Fruit fly (Drosophila melanogaster) whole organism, embryonic: Measurements from ENCODE around the gene Ir94h.

Source experiments
- Abd-B ChIP-seq: fragments of 200-800 bp; sonication (Bioruptor generic); optimal IDR thresholded peaks from 2 replicates; lab custom pipeline; 2018; ENCODE audit warnings: missing biosample characterization, mild to moderate bottlenecking, missing genetic modification characterization, moderate library complexity
- Aef1 ChIP-seq: fragments of 200-800 bp; sonication (Bioruptor generic); IDR thresholded peaks from 3 replicates; pipeline ENCODE4 v1.3.6; 2022; ENCODE audit warnings: missing biosample characterization, missing genetic modification characterization
- Asciz ChIP-seq: fragments of 200-800 bp; sonication (Bioruptor generic); optimal IDR thresholded peaks from 2 replicates; lab custom pipeline; 2017; ENCODE audit warnings: missing biosample characterization, mild to moderate bottlenecking, missing genetic modification characterization, missing genetic modification reagents
- B-H2 ChIP-seq: fragments of 200-800 bp; sonication (Bioruptor generic); optimal IDR thresholded peaks from 2 replicates; lab custom pipeline; 2018; ENCODE audit warnings: missing biosample characterization, mild to moderate bottlenecking, missing genetic modification characterization
- CG10209 ChIP-seq: fragments of 200-800 bp; sonication (Bioruptor generic); optimal IDR thresholded peaks from 3 replicates; lab custom pipeline; 2017; ENCODE audit warnings: missing biosample characterization, mild to moderate bottlenecking, missing genetic modification characterization, missing genetic modification reagents
- CG10543 ChIP-seq: fragments of 200-800 bp; sonication (Bioruptor generic); optimal IDR thresholded peaks from 3 replicates; lab custom pipeline; 2017; ENCODE audit warnings: missing biosample characterization, mild to moderate bottlenecking, missing genetic modification characterization, moderate library complexity
- CG12391 ChIP-seq: fragments of 200-800 bp; sonication (Bioruptor generic); optimal IDR thresholded peaks from 3 replicates; lab custom pipeline; 2018; ENCODE audit warnings: missing biosample characterization, mild to moderate bottlenecking, missing genetic modification characterization, moderate library complexity
- CG12744 ChIP-seq: fragments of 200-800 bp; sonication (Bioruptor generic); optimal IDR thresholded peaks from 2 replicates; lab custom pipeline; 2016; ENCODE audit warnings: missing biosample characterization, missing genetic modification characterization
- CG13296 ChIP-seq: fragments of 200-800 bp; sonication (Bioruptor generic); optimal IDR thresholded peaks from 3 replicates; lab custom pipeline; 2018; ENCODE audit warnings: missing biosample characterization, mild to moderate bottlenecking, missing genetic modification characterization
- CG17802 ChIP-seq: fragments of 200-800 bp; sonication (Bioruptor generic); optimal IDR thresholded peaks from 2 replicates; lab custom pipeline; 2018; ENCODE audit warnings: missing biosample characterization, mild to moderate bottlenecking, missing genetic modification characterization, moderate library complexity
- CG18476 ChIP-seq: fragments of 200-800 bp; sonication (Bioruptor generic); optimal IDR thresholded peaks from 2 replicates; lab custom pipeline; 2016; ENCODE audit warnings: missing biosample characterization, mild to moderate bottlenecking, missing genetic modification characterization
- CG3407 ChIP-seq: fragments of 200-800 bp; sonication (Bioruptor generic); optimal IDR thresholded peaks from 2 replicates; lab custom pipeline; 2018; ENCODE audit warnings: missing biosample characterization, mild to moderate bottlenecking, missing genetic modification characterization
- CG34376 ChIP-seq: fragments of 200-800 bp; sonication (Bioruptor generic); optimal IDR thresholded peaks from 2 replicates; lab custom pipeline; 2018; ENCODE audit warnings: missing biosample characterization, mild to moderate bottlenecking, missing genetic modification characterization
- CG3838 ChIP-seq: fragments of 200-800 bp; sonication (Bioruptor generic); optimal IDR thresholded peaks from 3 replicates; lab custom pipeline; 2016; ENCODE audit warnings: missing biosample characterization, missing genetic modification characterization
- CG42726 ChIP-seq: fragments of 200-800 bp; sonication (Bioruptor generic); IDR thresholded peaks from 2 replicates; pipeline ENCODE4 v1.3.6; 2022; ENCODE audit warnings: missing biosample characterization, missing genetic modification characterization; ENCODE audit not compliant: partially characterized antibody
- CG9932 ChIP-seq: fragments of 200-800 bp; sonication (Bioruptor generic); IDR thresholded peaks from 2 replicates; pipeline ENCODE4 v1.3.6; 2022; ENCODE audit warnings: missing biosample characterization, missing genetic modification characterization
- Dad ChIP-seq: fragments of 200-800 bp; sonication (Bioruptor generic); optimal IDR thresholded peaks from 3 replicates; lab custom pipeline; 2016; ENCODE audit warnings: missing biosample characterization, missing genetic modification characterization
- Dfd ChIP-seq, 2 experiments: fragments of >200 bp; optimal IDR thresholded peaks; 2 replicates each; lab custom pipeline; 2017; ENCODE audit warnings: missing biosample characterization in 2 of 2, missing genetic modification characterization in 2 of 2
- Gug ChIP-seq: fragments of 200-800 bp; sonication (Bioruptor generic); IDR thresholded peaks from 4 replicates; pipeline ENCODE4 v1.3.6; 2022; ENCODE audit warnings: missing biosample characterization, missing genetic modification characterization
- H2.0 ChIP-seq: fragments of 200-800 bp; sonication (Bioruptor generic); IDR thresholded peaks from 2 replicates; pipeline ENCODE4 v1.3.6; 2022; ENCODE audit warnings: missing biosample characterization, missing genetic modification characterization
- HmgZ ChIP-seq: fragments of 200-800 bp; sonication (Bioruptor generic); optimal IDR thresholded peaks from 2 replicates; lab custom pipeline; 2018; ENCODE audit warnings: missing biosample characterization, mild to moderate bottlenecking, missing genetic modification characterization
- MTF-1 ChIP-seq: fragments of 200-800 bp; sonication (Bioruptor generic); optimal IDR thresholded peaks from 2 replicates; lab custom pipeline; 2018; ENCODE audit warnings: missing biosample characterization, mild to moderate bottlenecking, missing genetic modification characterization, borderline replicate concordance
- Med ChIP-seq: fragments of 200-800 bp; sonication (Bioruptor generic); peaks from one replicate; lab custom pipeline; 2016; ENCODE audit warnings: missing biosample characterization, missing genetic modification characterization, mild to moderate bottlenecking, inconsistent platforms, moderate library complexity
- NC2β ChIP-seq: fragments of 200-800 bp; sonication (Bioruptor generic); optimal IDR thresholded peaks from 2 replicates; lab custom pipeline; 2016; ENCODE audit warnings: missing biosample characterization, missing genetic modification characterization
- Nf-YA ChIP-seq: fragments of 200-800 bp; sonication (Bioruptor generic); IDR thresholded peaks from 2 replicates; pipeline ENCODE4 v1.3.6; 2022; ENCODE audit warnings: missing biosample characterization, missing genetic modification characterization
- Opbp ChIP-seq: fragments of 200-800 bp; sonication (Bioruptor generic); IDR thresholded peaks from 3 replicates; pipeline ENCODE4 v1.3.6; 2022; ENCODE audit warnings: missing biosample characterization, missing genetic modification characterization; ENCODE audit not compliant: partially characterized antibody
- Ssrp ChIP-seq: fragments of 200-800 bp; sonication (Bioruptor generic); optimal IDR thresholded peaks from 2 replicates; lab custom pipeline; 2018; ENCODE audit warnings: missing biosample characterization, mild to moderate bottlenecking, missing genetic modification characterization, moderate library complexity
- ap ChIP-seq: fragments of 200-800 bp; sonication (Bioruptor generic); IDR thresholded peaks from 2 replicates; pipeline ENCODE4 v1.3.6; 2022; ENCODE audit warnings: missing biosample characterization, missing genetic modification characterization
- ase ChIP-seq: fragments of 200-800 bp; sonication (Bioruptor generic); IDR thresholded peaks from 3 replicates; pipeline ENCODE4 v1.3.6; 2022; ENCODE audit warnings: missing biosample characterization, missing genetic modification characterization
- ash1 ChIP-seq: fragments of 200-800 bp; sonication (Bioruptor generic); optimal IDR thresholded peaks from 2 replicates; lab custom pipeline; 2018; ENCODE audit warnings: missing biosample characterization, mild to moderate bottlenecking, missing genetic modification characterization
- caup ChIP-seq: fragments of 200-800 bp; sonication (Bioruptor generic); optimal IDR thresholded peaks from 3 replicates; lab custom pipeline; 2017; ENCODE audit warnings: missing biosample characterization, mild to moderate bottlenecking, missing genetic modification characterization, moderate library complexity; ENCODE audit not compliant: severe bottlenecking
- da ChIP-seq: fragments of 200-800 bp; sonication (Bioruptor generic); optimal IDR thresholded peaks from 2 replicates; lab custom pipeline; 2016; ENCODE audit warnings: missing biosample characterization, missing genetic modification characterization
- exex ChIP-seq: fragments of 200-800 bp; sonication (Bioruptor generic); optimal IDR thresholded peaks from 4 replicates; lab custom pipeline; 2018; ENCODE audit warnings: missing biosample characterization, mild to moderate bottlenecking, missing genetic modification characterization, moderate library complexity
- gfzf ChIP-seq: fragments of 200-800 bp; sonication (Bioruptor generic); optimal IDR thresholded peaks from 2 replicates; lab custom pipeline; 2016; ENCODE audit warnings: missing biosample characterization, mild to moderate bottlenecking, missing genetic modification characterization, moderate library complexity
- grau ChIP-seq: fragments of 200-800 bp; optimal IDR thresholded peaks from 3 replicates; lab custom pipeline; 2019; ENCODE audit warnings: missing biosample characterization, mild to moderate bottlenecking, missing genetic modification characterization, moderate library complexity
- hbn ChIP-seq: fragments of 200-800 bp; sonication (Bioruptor generic); IDR thresholded peaks from 2 replicates; pipeline ENCODE4 v1.3.6; 2022; ENCODE audit warnings: missing biosample characterization, missing genetic modification characterization; ENCODE audit not compliant: partially characterized antibody
- hth ChIP-seq: fragments of >200 bp; optimal IDR thresholded peaks from 2 replicates; lab custom pipeline; 2017; ENCODE audit warnings: inconsistent platforms
- kni ChIP-seq: fragments of 200-800 bp; sonication (Bioruptor generic); optimal IDR thresholded peaks from 3 replicates; lab custom pipeline; 2017; ENCODE audit warnings: mild to moderate bottlenecking, missing biosample characterization, missing genetic modification reagents, missing genetic modification characterization
- mirr ChIP-seq: fragments of 200-800 bp; sonication (Bioruptor generic); optimal IDR thresholded peaks from 3 replicates; lab custom pipeline; 2018; ENCODE audit warnings: missing biosample characterization, mild to moderate bottlenecking, missing genetic modification characterization
- pan ChIP-seq, 4 experiments: fragments of >200 bp in 3 of 4; fragments of 200-800 bp in 1 of 4; sonication (Bioruptor generic) in 1 of 4; optimal IDR thresholded peaks in 3 of 4; IDR thresholded peaks in 1 of 4; 2 replicates each; pipeline versions ENCODE4 v1.3.6 to Lab custom; 2017 to 2022; ENCODE audit warnings: missing biosample characterization in 2 of 4, missing genetic modification characterization in 2 of 4, mixed read lengths in 1 of 4
- pros ChIP-seq: fragments of 200-800 bp; sonication (Bioruptor generic); optimal IDR thresholded peaks from 3 replicates; lab custom pipeline; 2019; ENCODE audit warnings: missing biosample characterization, mild to moderate bottlenecking, missing genetic modification characterization, moderate library complexity
- salm ChIP-seq: fragments of 200-800 bp; sonication (Bioruptor generic); optimal IDR thresholded peaks from 2 replicates; lab custom pipeline; 2018; ENCODE audit warnings: missing biosample characterization, mild to moderate bottlenecking, missing genetic modification characterization
- schlank ChIP-seq: fragments of 200-800 bp; sonication (Bioruptor generic); optimal IDR thresholded peaks from 2 replicates; lab custom pipeline; 2018; ENCODE audit warnings: missing biosample characterization, mild to moderate bottlenecking, missing genetic modification characterization
- scrt ChIP-seq: fragments of 200-800 bp; sonication (Bioruptor generic); optimal IDR thresholded peaks from 2 replicates; lab custom pipeline; 2018; ENCODE audit warnings: missing biosample characterization, mild to moderate bottlenecking, missing genetic modification characterization, moderate library complexity
- sd ChIP-seq: fragments of 200-800 bp; sonication (Bioruptor generic); optimal IDR thresholded peaks from 3 replicates; lab custom pipeline; 2018; ENCODE audit warnings: missing biosample characterization, mild to moderate bottlenecking, missing genetic modification characterization, moderate library complexity
- sens ChIP-seq: fragments of 200-800 bp; sonication (Bioruptor generic); peaks from one replicate; lab custom pipeline; 2016; ENCODE audit warnings: missing biosample characterization, missing genetic modification characterization
- sens-2 ChIP-seq: fragments of 200-800 bp; sonication (Bioruptor generic); IDR thresholded peaks from 2 replicates; pipeline ENCODE4 v1.3.6; 2022; ENCODE audit warnings: missing biosample characterization, missing genetic modification characterization
- stwl ChIP-seq: fragments of 200-800 bp; sonication (Bioruptor generic); optimal IDR thresholded peaks from 3 replicates; lab custom pipeline; 2018; ENCODE audit warnings: missing biosample characterization, mild to moderate bottlenecking, missing genetic modification characterization, moderate library complexity
- sug ChIP-seq: fragments of 200-800 bp; optimal IDR thresholded peaks from 2 replicates; lab custom pipeline; 2019; ENCODE audit warnings: missing biosample characterization, mild to moderate bottlenecking, missing genetic modification characterization, moderate library complexity
- vvl ChIP-seq: fragments of 200-800 bp; sonication (Bioruptor generic); IDR thresholded peaks from 2 replicates; pipeline ENCODE4 v1.3.6; 2022; ENCODE audit warnings: missing biosample characterization, missing genetic modification characterization
- z ChIP-seq: fragments of 200-800 bp; sonication (Bioruptor generic); IDR thresholded peaks from 3 replicates; pipeline ENCODE4 v1.3.6; 2022; ENCODE audit warnings: missing biosample characterization, missing genetic modification characterization

Ir94h gene

dm6 chr3R:23534609-23535008 is 47.3 kb downstream of the Ir94h start, which contains the start of gene Ugt303B3 (continued):
- TF ChIP-seq NC2β (GFP tag; lab: Kevin White, UChicago) (no peak), CG17802 (tag; lab: Kevin White, UChicago) (no peak), gfzf (no peak), H2.0 (GFP tag; lab: Robert Waterston, UW) (no peak), salm (tag; lab: Kevin White, UChicago) (peak; percentile 68), stwl (no peak), grau (tag; lab: Kevin White, UChicago) (no peak), da (GFP tag; lab: Kevin White, UChicago) (no peak), pros (GFP tag; lab: Kevin White, UChicago) (no peak), CG42726 (GFP tag; lab: Robert Waterston, UW) (no peak), Nf-YA (GFP tag; lab: Robert Waterston, UW) (no peak), CG34376 (GFP tag; lab: Kevin White, UChicago) (peak; percentile 90), CG10209 (no peak), B-H2 (GFP tag; lab: Kevin White, UChicago) (peak; percentile 18), schlank (no peak), exex (tag; lab: Kevin White, UChicago) (peak; percentile 97), CG18476 (GFP tag; lab: Kevin White, UChicago) (no peak), vvl (no peak), Gug (GFP tag; lab: Robert Waterston, UW) (no peak), Dad (GFP tag; lab: Kevin White, UChicago) (no peak), pan (optimal IDR thresholded peaks at IDR 0.05; lab: Kevin White, UChicago) (no peak), pan (GFP tag; optimal IDR thresholded peaks at IDR 0.05 in 1 of 2, IDR thresholded peaks at IDR 0.05 in 1 of 2) (no peak), sug (peak; percentile 55), mirr (peak; percentile 98), ase (no peak), ap (GFP tag; lab: Robert Waterston, UW) (no peak), Ssrp (tag; lab: Kevin White, UChicago) (no peak), hbn (GFP tag; lab: Robert Waterston, UW) (no peak), CG3407 (no peak), CG9932 (GFP tag; lab: Robert Waterston, UW) (no peak), ash1 (no peak), Opbp (GFP tag; lab: Robert Waterston, UW) (no peak), Abd-B (no peak), Asciz (GFP tag; lab: Kevin White, UChicago) (no peak), CG12391 (tag; lab: Kevin White, UChicago) (no peak), CG3838 (GFP tag; lab: Kevin White, UChicago) (no peak), Aef1 (GFP tag; lab: Robert Waterston, UW) (no peak), CG12744 (GFP tag; lab: Kevin White, UChicago) (no peak), CG10543 (peak; percentile 50), sd (tag; lab: Kevin White, UChicago) (peak; percentile 94), caup (GFP tag; lab: Kevin White, UChicago) (peak; percentile 46), HmgZ (tag; lab: Kevin White, UChicago) (peak; percentile 24), CG13296 (peak; percentile 28), kni (no peak), MTF-1 (GFP tag; lab: Kevin White, UChicago) (no peak), hth (lab: Kevin White, UChicago) (no peak), scrt (GFP tag; lab: Kevin White, UChicago) (no peak), sens (GFP tag; lab: Kevin White, UChicago) (no peak), sens-2 (GFP tag; lab: Robert Waterston, UW) (no peak), Dfd (GFP tag; optimal IDR thresholded peaks at IDR 0.05; lab: Kevin White, UChicago) (no peak), z (GFP tag; lab: Robert Waterston, UW) (no peak), Med (no peak)
